Worm (Caenorhabditis elegans) whole organism, mixed stage, embryonic: ENCODE data around the gene dyci-1.
A peak's percentile ranks its signal among the peaks of the same experiment; 100 is the strongest.

ENCODE experiments used
- M03D4.4 ChIP-seq: sonication (generic microtip); optimal IDR thresholded peaks from 2 replicates; lab custom pipeline; 2017; ENCODE audit warnings: mild to moderate bottlenecking, missing genetic modification characterization, missing compliant biosample characterization
- bed-3 ChIP-seq: fragments of 200-800 bp; sonication (Bioruptor generic); optimal IDR thresholded peaks from 3 replicates; lab custom pipeline; 2018; ENCODE audit warnings: mild to moderate bottlenecking, missing genetic modification characterization, moderate library complexity, missing compliant biosample characterization
- blmp-1 ChIP-seq: fragments of 150-350 bp; optimal IDR thresholded peaks from 2 replicates; lab custom pipeline; 2014; ENCODE audit warnings: missing biosample characterization, missing genetic modification characterization
- ceh-39 ChIP-seq: fragments of 150-350 bp; optimal IDR thresholded peaks from 2 replicates; lab custom pipeline; 2014; ENCODE audit warnings: missing biosample characterization, missing genetic modification characterization
- ceh-43 ChIP-seq: fragments of 200-800 bp; sonication (Bioruptor generic); optimal IDR thresholded peaks from 2 replicates; lab custom pipeline; 2018; ENCODE audit warnings: mild to moderate bottlenecking, missing genetic modification characterization, moderate library complexity, missing compliant biosample characterization
- ceh-83 ChIP-seq: fragments of 200-800 bp; sonication (Bioruptor generic); optimal IDR thresholded peaks from 2 replicates; lab custom pipeline; 2018; ENCODE audit warnings: mild to moderate bottlenecking, missing genetic modification characterization, missing compliant biosample characterization
- ces-1 ChIP-seq: fragments of 150-350 bp; optimal IDR thresholded peaks from 2 replicates; lab custom pipeline; 2014; ENCODE audit warnings: missing biosample characterization, missing genetic modification reagents, missing genetic modification characterization
- cnd-1 ChIP-seq: fragments of 200-800 bp; sonication (Bioruptor generic); optimal IDR thresholded peaks from 2 replicates; lab custom pipeline; 2018; ENCODE audit warnings: mild to moderate bottlenecking, missing genetic modification characterization, missing compliant biosample characterization
- drap-1 ChIP-seq: fragments of 200-800 bp; sonication (Bioruptor generic); optimal IDR thresholded peaks from 3 replicates; lab custom pipeline; 2018; ENCODE audit warnings: mild to moderate bottlenecking, missing genetic modification characterization, missing compliant biosample characterization
- elt-1 ChIP-seq: sonication (generic microtip); optimal IDR thresholded peaks from 2 replicates; lab custom pipeline; 2017; ENCODE audit warnings: missing genetic modification characterization, mild to moderate bottlenecking, missing compliant biosample characterization, antibody characterized with exemption, moderate library complexity, borderline replicate concordance; ENCODE audit not compliant: insufficient read depth
- elt-3 ChIP-seq: fragments of 150-350 bp; optimal IDR thresholded peaks from 2 replicates; lab custom pipeline; 2014; ENCODE audit warnings: missing biosample characterization, missing genetic modification characterization
- ham-2 ChIP-seq: fragments of 200-800 bp; sonication (Bioruptor generic); optimal IDR thresholded peaks from 2 replicates; lab custom pipeline; 2018; ENCODE audit warnings: mild to moderate bottlenecking, missing genetic modification characterization, missing compliant biosample characterization
- hlh-1 ChIP-seq: fragments of 150-350 bp; optimal IDR thresholded peaks from 2 replicates; lab custom pipeline; 2014; ENCODE audit warnings: missing biosample characterization, missing genetic modification reagents, missing genetic modification characterization
- lin-13 ChIP-seq: fragments of 150-350 bp; optimal IDR thresholded peaks from 2 replicates; lab custom pipeline; 2014; ENCODE audit warnings: missing biosample characterization, missing genetic modification characterization
- lin-32 ChIP-seq: fragments of 200-800 bp; sonication (Bioruptor generic); optimal IDR thresholded peaks from 2 replicates; lab custom pipeline; 2018; ENCODE audit warnings: mild to moderate bottlenecking, missing genetic modification characterization, missing compliant biosample characterization
- lsy-2 ChIP-seq: fragments of 150-350 bp; optimal IDR thresholded peaks from 2 replicates; lab custom pipeline; 2014; ENCODE audit warnings: missing biosample characterization, missing genetic modification characterization
- mab-5 ChIP-seq: fragments of 150-350 bp; optimal IDR thresholded peaks from 2 replicates; lab custom pipeline; 2014; ENCODE audit warnings: missing biosample characterization, missing genetic modification characterization
- mep-1 ChIP-seq: fragments of 150-350 bp; optimal IDR thresholded peaks from 2 replicates; lab custom pipeline; 2017; ENCODE audit warnings: missing biosample characterization, missing genetic modification reagents, missing genetic modification characterization, inconsistent platforms
- mls-2 ChIP-seq: sonication (generic microtip); optimal IDR thresholded peaks from 2 replicates; lab custom pipeline; 2016; ENCODE audit warnings: mild to moderate bottlenecking, missing genetic modification characterization, moderate library complexity, missing compliant biosample characterization
- nhr-12 ChIP-seq: fragments of 150-350 bp; optimal IDR thresholded peaks from 2 replicates; lab custom pipeline; 2014; ENCODE audit warnings: missing biosample characterization, missing genetic modification characterization
- nhr-2 ChIP-seq: fragments of 150-350 bp; optimal IDR thresholded peaks from 2 replicates; lab custom pipeline; 2014; ENCODE audit warnings: missing biosample characterization, missing genetic modification characterization
- nhr-237 ChIP-seq: fragments of 150-350 bp; optimal IDR thresholded peaks from 2 replicates; lab custom pipeline; 2014; ENCODE audit warnings: missing biosample characterization, missing genetic modification characterization
- nhr-28 ChIP-seq: fragments of 150-350 bp; optimal IDR thresholded peaks from 2 replicates; lab custom pipeline; 2014; ENCODE audit warnings: missing biosample characterization, missing genetic modification characterization
- nhr-76 ChIP-seq: sonication (generic microtip); optimal IDR thresholded peaks from 2 replicates; lab custom pipeline; 2017; ENCODE audit warnings: missing biosample characterization, missing genetic modification characterization
- pha-4 ChIP-seq: fragments of 150-350 bp; optimal IDR thresholded peaks from 2 replicates; lab custom pipeline; 2018; ENCODE audit warnings: missing biosample characterization, missing genetic modification reagents, missing genetic modification characterization
- sem-2 ChIP-seq: fragments of 200-800 bp; sonication (Bioruptor generic); optimal IDR thresholded peaks from 2 replicates; lab custom pipeline; 2018; ENCODE audit warnings: mild to moderate bottlenecking, missing genetic modification characterization, missing compliant biosample characterization
- snpc-4 ChIP-seq: fragments of 150-350 bp; optimal IDR thresholded peaks from 2 replicates; lab custom pipeline; 2014; ENCODE audit warnings: missing biosample characterization, missing genetic modification characterization
- sptf-1 ChIP-seq: sonication (generic microtip); optimal IDR thresholded peaks from 2 replicates; lab custom pipeline; 2017; ENCODE audit warnings: mild to moderate bottlenecking, missing genetic modification characterization, moderate library complexity, missing compliant biosample characterization
- tbx-8 ChIP-seq: fragments of 200-800 bp; sonication (Bioruptor generic); optimal IDR thresholded peaks from 2 replicates; lab custom pipeline; 2018; ENCODE audit warnings: mild to moderate bottlenecking, missing genetic modification characterization, moderate library complexity, missing compliant biosample characterization
- unc-120 ChIP-seq: sonication (generic microtip); optimal IDR thresholded peaks from 2 replicates; lab custom pipeline; 2017; ENCODE audit warnings: missing genetic modification characterization, missing compliant biosample characterization; ENCODE audit not compliant: poor library complexity, severe bottlenecking
- unc-39 ChIP-seq: fragments of 150-350 bp; optimal IDR thresholded peaks from 2 replicates; lab custom pipeline; 2014; ENCODE audit warnings: missing biosample characterization, missing genetic modification characterization
- unc-62 ChIP-seq: fragments of 150-350 bp; optimal IDR thresholded peaks from 2 replicates; lab custom pipeline; 2014; ENCODE audit warnings: missing biosample characterization, missing genetic modification reagents, missing genetic modification characterization
- zip-8 ChIP-seq: fragments of 150-350 bp; optimal IDR thresholded peaks from 2 replicates; lab custom pipeline; 2014; ENCODE audit warnings: missing biosample characterization, missing genetic modification characterization
- ztf-11 ChIP-seq: fragments of 150-350 bp; optimal IDR thresholded peaks from 2 replicates; lab custom pipeline; 2014; ENCODE audit warnings: missing biosample characterization, missing genetic modification characterization

dyci-1 gene

ce11 chrIV:6770407-6770883 is 14.6 kb downstream of the dyci-1 start, which contains the start of gene anat-1:
Gene anat-1 (plus strand): TSS chrIV:6770833.
- TF ChIP-seq ham-2 (GFP tag; lab: Kevin White, UChicago), result no peak
- TF ChIP-seq elt-3, result no peak
- no peak for TF ChIP-seq zip-8 (tag; lab: Kevin White, UChicago)
- TF ChIP-seq, all 35 proteins: peak for 0

- no peak for TF ChIP-seq nhr-237 (tag; lab: Kevin White, UChicago)
- TF ChIP-seq mep-1 (tag; lab: Kevin White, UChicago), result peak; percentile 7
- TF ChIP-seq ceh-39 (tag; lab: Kevin White, UChicago), result no peak
- TF ChIP-seq ces-1 (GFP tag; lab: Kevin White, UChicago), result peak; percentile 79
- TF ChIP-seq unc-120 (tag; lab: Kevin White, UChicago), result peak; percentile 35
- TF ChIP-seq elt-3, result no peak
Observed at ce11 chrIV:6767240-6767639, 17.8 kb downstream of the dyci-1 start.

- no peak for TF ChIP-seq zip-8 (tag; lab: Kevin White, UChicago)
- no peak for TF ChIP-seq ztf-11 (tag; lab: Kevin White, UChicago)
- no peak for TF ChIP-seq elt-1 (tag; lab: Kevin White, UChicago)
- TF ChIP-seq lin-13 (tag; lab: Kevin White, UChicago), result no peak
- no peak for TF ChIP-seq bed-3 (GFP tag; lab: Kevin White, UChicago)
- TF ChIP-seq mep-1 (tag; lab: Kevin White, UChicago), result no peak
- TF ChIP-seq ceh-83 (GFP tag; lab: Kevin White, UChicago), result no peak
- no peak for TF ChIP-seq nhr-76 (tag; lab: Kevin White, UChicago)
- TF ChIP-seq cnd-1 (tag; lab: Kevin White, UChicago), result no peak
- no peak for TF ChIP-seq unc-120 (tag; lab: Kevin White, UChicago)
- no peak for TF ChIP-seq pha-4
- no peak for TF ChIP-seq ces-1 (GFP tag; lab: Kevin White, UChicago)
- TF ChIP-seq sem-2 (GFP tag; lab: Kevin White, UChicago), result no peak
Observed at ce11 chrIV:6762416-6762815, 22.7 kb downstream of the dyci-1 start, which contains the start of gene spd-3. Gene spd-3 (plus strand): TSS chrIV:6762716.

- TF ChIP-seq M03D4.4 (no peak), drap-1 (GFP tag; lab: Kevin White, UChicago) (no peak), ztf-11 (tag; lab: Kevin White, UChicago) (no peak), hlh-1 (tag; lab: Kevin White, UChicago) (no peak), snpc-4 (tag; lab: Kevin White, UChicago) (no peak), lin-32 (GFP tag; lab: Kevin White, UChicago) (no peak), nhr-237 (tag; lab: Kevin White, UChicago) (no peak), cnd-1 (tag; lab: Kevin White, UChicago) (no peak), elt-1 (tag; lab: Kevin White, UChicago) (no peak), mab-5 (tag; lab: Kevin White, UChicago) (no peak), unc-120 (tag; lab: Kevin White, UChicago) (no peak), unc-62 (GFP tag; lab: Kevin White, UChicago) (no peak), ceh-43 (no peak), tbx-8 (GFP tag; lab: Kevin White, UChicago) (no peak), pha-4 (no peak)
Observed at ce11 chrIV:6757614-6758013, 27.5 kb downstream of the dyci-1 start.

ce11 chrIV:6757011-6757410 is 28.1 kb downstream of the dyci-1 start, which contains the start of gene usp-4:
Gene usp-4 (plus strand): TSS chrIV:6757311.
- TF ChIP-seq sptf-1 (no peak), nhr-28 (no peak), M03D4.4 (no peak), unc-62 (GFP tag; lab: Kevin White, UChicago) (no peak)

ce11 chrIV:6756374-6756773 is 28.7 kb downstream of the dyci-1 start:
- TF ChIP-seq elt-1 (tag; lab: Kevin White, UChicago), result peak; percentile 56
- peak; percentile 8 for TF ChIP-seq lin-32 (GFP tag; lab: Kevin White, UChicago)
- TF ChIP-seq drap-1 (GFP tag; lab: Kevin White, UChicago), result peak; percentile 86
- TF ChIP-seq ztf-11 (tag; lab: Kevin White, UChicago), result peak; percentile 65
- peak; percentile 76 for TF ChIP-seq ces-1 (GFP tag; lab: Kevin White, UChicago)
- TF ChIP-seq mep-1 (tag; lab: Kevin White, UChicago), result peak; percentile 85
- TF ChIP-seq nhr-2 (tag; lab: Kevin White, UChicago), result peak; percentile 17
- TF ChIP-seq nhr-12 (tag; lab: Kevin White, UChicago), result no peak
- TF ChIP-seq cnd-1 (tag; lab: Kevin White, UChicago), result peak; percentile 77
- TF ChIP-seq lsy-2, result peak; percentile 67
- peak; percentile 94 for TF ChIP-seq mls-2
- TF ChIP-seq sem-2 (GFP tag; lab: Kevin White, UChicago), result peak; percentile 44
- TF ChIP-seq zip-8 (tag; lab: Kevin White, UChicago), result no peak
- peak; percentile 74 for TF ChIP-seq lin-13 (tag; lab: Kevin White, UChicago)
- TF ChIP-seq elt-3, result peak; percentile 13
- TF ChIP-seq nhr-28, result peak; percentile 36
- peak; percentile 95 for TF ChIP-seq unc-120 (tag; lab: Kevin White, UChicago)
- TF ChIP-seq tbx-8 (GFP tag; lab: Kevin White, UChicago), result peak; percentile 70
- peak; percentile 69 for TF ChIP-seq bed-3 (GFP tag; lab: Kevin White, UChicago)
- no peak for TF ChIP-seq snpc-4 (tag; lab: Kevin White, UChicago)
- peak; percentile 18 for TF ChIP-seq mab-5 (tag; lab: Kevin White, UChicago)
- peak; percentile 65 for TF ChIP-seq nhr-237 (tag; lab: Kevin White, UChicago)
- peak; percentile 85 for TF ChIP-seq M03D4.4
- TF ChIP-seq unc-39 (tag; lab: Kevin White, UChicago), result no peak
- TF ChIP-seq ham-2 (GFP tag; lab: Kevin White, UChicago), result peak; percentile 78
- peak; percentile 81 for TF ChIP-seq blmp-1 (tag; lab: Kevin White, UChicago)
- TF ChIP-seq pha-4, result peak; percentile 64
- no peak for TF ChIP-seq ceh-39 (tag; lab: Kevin White, UChicago)
- peak; percentile 77 for TF ChIP-seq hlh-1 (tag; lab: Kevin White, UChicago)
